Fruit fly (Drosophila melanogaster) whole organism, prepupa: ENCODE data around the gene CG8219.
"Not testable (repeated sequence)": the region's sequence is repeated elsewhere in the genome, so short reads cannot be mapped to it uniquely, and the experiment has no call there.

Experiments used
- Blimp-1 ChIP-seq: fragments of 200-800 bp; sonication (Bioruptor generic); optimal IDR thresholded peaks from 3 replicates; lab custom pipeline; 2017; ENCODE audit warnings: missing biosample characterization, missing genetic modification characterization, mild to moderate bottlenecking, moderate library complexity, missing genetic modification reagents
- CG10669 ChIP-seq: fragments of 200-800 bp; sonication (Bioruptor generic); optimal IDR thresholded peaks from 3 replicates; lab custom pipeline; 2018; ENCODE audit warnings: missing biosample characterization, mild to moderate bottlenecking, missing genetic modification characterization, moderate library complexity
- CG11294 ChIP-seq: fragments of 200-800 bp; sonication (Bioruptor generic); IDR thresholded peaks from 2 replicates; pipeline ENCODE4 v1.3.6; 2022; ENCODE audit warnings: missing biosample characterization, missing genetic modification characterization
- CG11902 ChIP-seq: fragments of 200-800 bp; sonication (Bioruptor generic); optimal IDR thresholded peaks from 3 replicates; lab custom pipeline; 2016; ENCODE audit warnings: missing biosample characterization, missing genetic modification characterization
- CG1621 ChIP-seq: fragments of 200-800 bp; sonication (Bioruptor generic); optimal IDR thresholded peaks from 3 replicates; lab custom pipeline; 2018; ENCODE audit warnings: missing biosample characterization, mild to moderate bottlenecking, missing genetic modification characterization
- CG16779 ChIP-seq: fragments of 200-800 bp; sonication (Bioruptor generic); optimal IDR thresholded peaks from 3 replicates; lab custom pipeline; 2017; ENCODE audit warnings: missing biosample characterization, mild to moderate bottlenecking, missing genetic modification characterization
- CG3032 ChIP-seq: fragments of 200-800 bp; optimal IDR thresholded peaks from 2 replicates; lab custom pipeline; 2019; ENCODE audit warnings: missing biosample characterization, mild to moderate bottlenecking, missing genetic modification characterization, moderate library complexity
- CG34406 ChIP-seq: fragments of 200-800 bp; sonication (Bioruptor generic); optimal IDR thresholded peaks from 3 replicates; lab custom pipeline; 2016; ENCODE audit warnings: missing biosample characterization, missing genetic modification characterization
- CG4318 ChIP-seq: fragments of 200-800 bp; sonication (Bioruptor generic); optimal IDR thresholded peaks from 3 replicates; lab custom pipeline; 2017; ENCODE audit warnings: missing biosample characterization, mild to moderate bottlenecking, missing genetic modification characterization
- CG6163 ChIP-seq: fragments of 200-800 bp; sonication (Bioruptor generic); IDR thresholded peaks from 3 replicates; pipeline ENCODE4 v1.3.6; 2022; ENCODE audit warnings: missing biosample characterization, missing genetic modification characterization
- CG6276 ChIP-seq: fragments of 200-800 bp; sonication (Bioruptor generic); optimal IDR thresholded peaks from 2 replicates; lab custom pipeline; 2017; ENCODE audit warnings: missing biosample characterization, mild to moderate bottlenecking, missing genetic modification characterization
- CG6792 ChIP-seq: fragments of 200-800 bp; sonication (Bioruptor generic); optimal IDR thresholded peaks from 3 replicates; lab custom pipeline; 2016; ENCODE audit warnings: missing biosample characterization, missing genetic modification characterization
- CG6808 ChIP-seq: fragments of 200-800 bp; sonication (Bioruptor generic); optimal IDR thresholded peaks from 3 replicates; lab custom pipeline; 2017; ENCODE audit warnings: missing biosample characterization, missing genetic modification characterization, mild to moderate bottlenecking, moderate library complexity, missing genetic modification reagents
- CG6854 ChIP-seq: fragments of 200-800 bp; sonication (Bioruptor generic); optimal IDR thresholded peaks from 2 replicates; lab custom pipeline; 2017; ENCODE audit warnings: missing biosample characterization, mild to moderate bottlenecking, missing genetic modification characterization
- CG7368 ChIP-seq: fragments of 200-800 bp; sonication (Bioruptor generic); optimal IDR thresholded peaks from 3 replicates; lab custom pipeline; 2016; ENCODE audit warnings: missing biosample characterization, missing genetic modification characterization
- CG8119 ChIP-seq: fragments of 200-800 bp; sonication (Bioruptor generic); IDR thresholded peaks from 3 replicates; pipeline ENCODE4 v1.3.6; 2022; ENCODE audit warnings: missing biosample characterization, missing genetic modification characterization
- CG8319 ChIP-seq: fragments of 200-800 bp; sonication (Bioruptor generic); optimal IDR thresholded peaks from 3 replicates; lab custom pipeline; 2016; ENCODE audit warnings: missing biosample characterization, missing genetic modification characterization
- CG8632 ChIP-seq: fragments of 200-800 bp; sonication (Bioruptor generic); optimal IDR thresholded peaks from 3 replicates; lab custom pipeline; 2016; ENCODE audit warnings: missing biosample characterization, missing genetic modification characterization
- CG9139 ChIP-seq: fragments of 200-800 bp; sonication (Bioruptor generic); optimal IDR thresholded peaks from 3 replicates; lab custom pipeline; 2017; ENCODE audit warnings: missing biosample characterization, mild to moderate bottlenecking, missing genetic modification characterization
- Eip75B ChIP-seq: fragments of 200-800 bp; sonication (Bioruptor generic); optimal IDR thresholded peaks from 3 replicates; lab custom pipeline; 2016; ENCODE audit warnings: missing biosample characterization, missing genetic modification characterization
- Ets21C ChIP-seq: fragments of 200-800 bp; sonication (Bioruptor generic); optimal IDR thresholded peaks from 3 replicates; lab custom pipeline; 2016; ENCODE audit warnings: missing biosample characterization, missing genetic modification characterization
- Hr39 ChIP-seq: fragments of 200-800 bp; sonication (Bioruptor generic); optimal IDR thresholded peaks from 2 replicates; lab custom pipeline; 2016; ENCODE audit warnings: missing biosample characterization, missing genetic modification characterization
- Hr4 ChIP-seq: fragments of 200-800 bp; sonication (Bioruptor generic); optimal IDR thresholded peaks from 3 replicates; lab custom pipeline; 2016; ENCODE audit warnings: missing biosample characterization, missing genetic modification characterization
- Met ChIP-seq: fragments of 200-800 bp; sonication (Bioruptor generic); optimal IDR thresholded peaks from 3 replicates; lab custom pipeline; 2016; ENCODE audit warnings: missing biosample characterization, missing genetic modification characterization
- Sox102F ChIP-seq: fragments of 200-800 bp; sonication (Bioruptor generic); optimal IDR thresholded peaks from 2 replicates; lab custom pipeline; 2016; ENCODE audit warnings: missing biosample characterization, mild to moderate bottlenecking, missing genetic modification characterization
- Sox14 ChIP-seq: fragments of 200-800 bp; sonication (Bioruptor generic); optimal IDR thresholded peaks from 3 replicates; lab custom pipeline; 2016; ENCODE audit warnings: missing biosample characterization, missing genetic modification characterization
- Sox15 ChIP-seq: fragments of 200-800 bp; sonication (Bioruptor generic); optimal IDR thresholded peaks from 3 replicates; lab custom pipeline; 2016; ENCODE audit warnings: missing biosample characterization, missing genetic modification characterization
- acj6 ChIP-seq: fragments of 200-800 bp; sonication (Bioruptor generic); optimal IDR thresholded peaks from 3 replicates; lab custom pipeline; 2016; ENCODE audit warnings: missing biosample characterization, missing genetic modification characterization
- cyc ChIP-seq: fragments of 200-800 bp; sonication (Bioruptor generic); optimal IDR thresholded peaks from 3 replicates; lab custom pipeline; 2016; ENCODE audit warnings: missing biosample characterization, missing genetic modification characterization
- dac ChIP-seq: fragments of 200-800 bp; sonication (Bioruptor generic); optimal IDR thresholded peaks from 2 replicates; lab custom pipeline; 2017; ENCODE audit warnings: missing biosample characterization, mild to moderate bottlenecking, missing genetic modification characterization
- dsx ChIP-seq: fragments of 200-800 bp; optimal IDR thresholded peaks from 3 replicates; lab custom pipeline; 2019; ENCODE audit warnings: missing biosample characterization, mild to moderate bottlenecking, missing genetic modification characterization, moderate library complexity; ENCODE audit not compliant: poor library complexity, severe bottlenecking
- eg ChIP-seq: fragments of 200-800 bp; sonication (Bioruptor generic); IDR thresholded peaks from 3 replicates; pipeline ENCODE4 v1.3.6; 2022; ENCODE audit warnings: missing biosample characterization, missing genetic modification characterization
- esn ChIP-seq: fragments of 200-800 bp; sonication (Bioruptor generic); optimal IDR thresholded peaks from 2 replicates; lab custom pipeline; 2016; ENCODE audit warnings: missing biosample characterization, mild to moderate bottlenecking, missing genetic modification characterization, moderate library complexity
- fd85E ChIP-seq: fragments of 200-800 bp; sonication (Bioruptor generic); optimal IDR thresholded peaks from 3 replicates; lab custom pipeline; 2016; ENCODE audit warnings: missing biosample characterization, missing genetic modification characterization
- fkh ChIP-seq: fragments of 200-800 bp; sonication (Bioruptor generic); optimal IDR thresholded peaks from 3 replicates; lab custom pipeline; 2017; ENCODE audit warnings: missing biosample characterization, mild to moderate bottlenecking, missing genetic modification characterization, moderate library complexity
- lz ChIP-seq: fragments of 200-800 bp; sonication (Bioruptor generic); optimal IDR thresholded peaks from 3 replicates; lab custom pipeline; 2016; ENCODE audit warnings: missing biosample characterization, missing genetic modification characterization
- net ChIP-seq: fragments of 200-800 bp; sonication (Bioruptor generic); optimal IDR thresholded peaks from 3 replicates; lab custom pipeline; 2016; ENCODE audit warnings: missing biosample characterization, missing genetic modification characterization
- pdm3 ChIP-seq: fragments of 200-800 bp; sonication (Bioruptor generic); optimal IDR thresholded peaks from 3 replicates; lab custom pipeline; 2016; ENCODE audit warnings: missing biosample characterization, missing genetic modification characterization
- spab ChIP-seq: fragments of 200-800 bp; sonication (Bioruptor generic); optimal IDR thresholded peaks from 2 replicates; lab custom pipeline; 2017; ENCODE audit warnings: missing biosample characterization, mild to moderate bottlenecking, missing genetic modification characterization, missing genetic modification reagents
- ss ChIP-seq, 2 experiments: fragments of 200-800 bp; sonication (Bioruptor generic); optimal IDR thresholded peaks; 2 replicates in 1 of 2; 3 replicates in 1 of 2; lab custom pipeline; 2017 to 2018; ENCODE audit warnings: mild to moderate bottlenecking in 2 of 2, missing biosample characterization in 2 of 2, missing genetic modification characterization in 2 of 2, moderate library complexity in 1 of 2
- svp ChIP-seq: fragments of 200-800 bp; sonication (Bioruptor generic); peaks from one replicate; lab custom pipeline; 2016; ENCODE audit warnings: missing biosample characterization, missing genetic modification characterization
- topi ChIP-seq: fragments of 200-800 bp; sonication (Bioruptor generic); optimal IDR thresholded peaks from 3 replicates; lab custom pipeline; 2016; ENCODE audit warnings: missing biosample characterization, missing genetic modification characterization
- vri ChIP-seq: fragments of 200-800 bp; sonication (Bioruptor generic); optimal IDR thresholded peaks from 3 replicates; lab custom pipeline; 2016; ENCODE audit warnings: missing biosample characterization, mild to moderate bottlenecking, missing genetic modification characterization

CG8219 gene

dm6 chr3L:6200173-6200572, at the start of gene CG8219:
TSS of gene CG8219 (plus strand) at chr3L:6200473.
- TF ChIP-seq Hr4 (GFP tag; lab: Kevin White, UChicago) (no peak), spab (no peak), CG6854 (GFP tag; lab: Kevin White, UChicago) (no peak), CG8119 (no peak), CG11294 (GFP tag; lab: Robert Waterston, UW) (no peak), CG7368 (GFP tag; lab: Kevin White, UChicago) (no peak), Sox15 (no peak), CG34406 (GFP tag; lab: Kevin White, UChicago) (no peak), eg (GFP tag; lab: Robert Waterston, UW) (no peak), CG3032 (no peak), Sox14 (GFP tag; lab: Kevin White, UChicago) (no peak), CG8319 (no peak), dac (no peak), acj6 (GFP tag; lab: Kevin White, UChicago) (no peak), ss (GFP tag; optimal IDR thresholded peaks at IDR 0.05; lab: Kevin White, UChicago) (no peak), net (GFP tag; lab: Kevin White, UChicago) (no peak), CG8632 (GFP tag; lab: Kevin White, UChicago) (no peak), Blimp-1 (no peak), Ets21C (no peak)

- TF ChIP-seq CG6163 (GFP tag; lab: Robert Waterston, UW); spab; CG11902 (GFP tag; lab: Kevin White, UChicago): not testable (repeated sequence)
These were observed 49.4 kb upstream of the CG8219 start, which contains the start of the genes Cpr65Ax2 and Lcp65Aa for dm6 chr3L:6150757-6151354. TSS of gene Cpr65Ax2 (minus strand) at chr3L:6150857. TSS of gene Lcp65Aa (plus strand) at chr3L:6151304.

dm6 chr3L:6152531-6152930, 47.7 kb upstream of the CG8219 start, which contains the start of gene Acp65Aa:
TSS of gene Acp65Aa (minus strand) at chr3L:6152745.
- TF ChIP-seq Sox14 (GFP tag; lab: Kevin White, UChicago) (no peak), CG11294 (GFP tag; lab: Robert Waterston, UW) (no peak), lz (GFP tag; lab: Kevin White, UChicago) (no peak), fd85E (GFP tag; lab: Kevin White, UChicago) (no peak), CG6808 (GFP tag; lab: Kevin White, UChicago) (no peak), fkh (GFP tag; lab: Kevin White, UChicago) (no peak), CG8119 (no peak), CG4318 (no peak), Met (GFP tag; lab: Kevin White, UChicago) (no peak), vri (GFP tag; lab: Kevin White, UChicago) (no peak), Ets21C (no peak)

dm6 chr3L:6154951-6155394, 45.3 kb upstream of the CG8219 start:
- TF ChIP-seq esn (GFP tag; lab: Kevin White, UChicago), result no peak
- no peak for TF ChIP-seq dac
- peak; percentile 82 for TF ChIP-seq CG6163 (GFP tag; lab: Robert Waterston, UW)
- TF ChIP-seq dsx (GFP tag; lab: Kevin White, UChicago), result peak; percentile 62
- no peak for TF ChIP-seq Sox102F
- no peak for TF ChIP-seq Hr4 (GFP tag; lab: Kevin White, UChicago)
- TF ChIP-seq CG6276 (GFP tag; lab: Kevin White, UChicago), result peak; percentile 76
- no peak for TF ChIP-seq Hr39 (GFP tag; lab: Kevin White, UChicago)
- TF ChIP-seq svp (GFP tag; lab: Kevin White, UChicago), result no peak
- peak; percentile 12 for TF ChIP-seq CG6792 (GFP tag; lab: Kevin White, UChicago)
- peak; percentile 25 for TF ChIP-seq CG10669
- TF ChIP-seq topi (GFP tag; lab: Kevin White, UChicago), result no peak
- peak; percentile 59 for TF ChIP-seq net (GFP tag; lab: Kevin White, UChicago)
- TF ChIP-seq CG3032, result peak; percentile 42
- TF ChIP-seq vri (GFP tag; lab: Kevin White, UChicago), result no peak
- peak; percentile 57 for TF ChIP-seq spab
- TF ChIP-seq CG1621 (tag; lab: Kevin White, UChicago), result peak; percentile 57
- peak; percentile 88 for TF ChIP-seq CG9139 (GFP tag; lab: Kevin White, UChicago)
- TF ChIP-seq CG16779 (tag; lab: Kevin White, UChicago), result peak; percentile 63
- TF ChIP-seq fd85E (GFP tag; lab: Kevin White, UChicago), result no peak
- peak; percentile 49 for TF ChIP-seq CG8632 (GFP tag; lab: Kevin White, UChicago)
- peak; percentile 53 for TF ChIP-seq Eip75B (GFP tag; lab: Kevin White, UChicago)
- no peak for TF ChIP-seq Sox15
- peak; percentile 16 for TF ChIP-seq Blimp-1
- no peak for TF ChIP-seq cyc (GFP tag; lab: Kevin White, UChicago)
- TF ChIP-seq ss (GFP tag; optimal IDR thresholded peaks at IDR 0.05; lab: Kevin White, UChicago), result peak; percentile 83 to 93
- peak; percentile 51 for TF ChIP-seq CG7368 (GFP tag; lab: Kevin White, UChicago)
- peak; percentile 86 for TF ChIP-seq CG6808 (GFP tag; lab: Kevin White, UChicago)
- TF ChIP-seq pdm3, result peak; percentile 15
